Worm (Caenorhabditis elegans) whole organism, early embryonic: ENCODE measurements around the gene fbxa-9.
A peak's percentile ranks its signal among the peaks of the same experiment; 100 is the strongest.

ENCODE experiments used
- B0310.2 ChIP-seq: sonication (generic microtip); optimal IDR thresholded peaks from 2 replicates; lab custom pipeline; 2016; ENCODE audit warnings: mild to moderate bottlenecking, missing genetic modification characterization, missing compliant biosample characterization
- F13C5.2 ChIP-seq: sonication (generic microtip); optimal IDR thresholded peaks from 2 replicates; lab custom pipeline; 2017; ENCODE audit warnings: mild to moderate bottlenecking, missing genetic modification characterization, inconsistent platforms, missing compliant biosample characterization
- aly-1 ChIP-seq: sonication (generic microtip); optimal IDR thresholded peaks from 2 replicates; lab custom pipeline; 2016; ENCODE audit warnings: missing genetic modification characterization, missing compliant biosample characterization
- ama-1 ChIP-seq: fragments of 150-350 bp; optimal IDR thresholded peaks from 2 replicates; lab custom pipeline; 2014
- ceh-13 ChIP-seq: fragments of 200-800 bp; sonication (Bioruptor generic); optimal IDR thresholded peaks from 2 replicates; lab custom pipeline; 2018; ENCODE audit warnings: mild to moderate bottlenecking, missing genetic modification characterization, missing compliant biosample characterization
- ceh-36 ChIP-seq: sonication (generic microtip); optimal IDR thresholded peaks from 2 replicates; lab custom pipeline; 2016; ENCODE audit warnings: missing genetic modification characterization, inconsistent platforms, missing compliant biosample characterization
- ets-7 ChIP-seq: sonication (generic microtip); optimal IDR thresholded peaks from 2 replicates; lab custom pipeline; 2016; ENCODE audit warnings: missing genotype, missing genetic modification characterization, missing compliant biosample characterization
- flt-1 ChIP-seq: fragments of 200-800 bp; sonication (Bioruptor generic); IDR thresholded peaks from 2 replicates; pipeline ENCODE4 v1.3.6; 2022; ENCODE audit warnings: missing genetic modification characterization, missing compliant biosample characterization
- hmbx-1 ChIP-seq: sonication (generic microtip); optimal IDR thresholded peaks from 2 replicates; lab custom pipeline; 2016; ENCODE audit warnings: mild to moderate bottlenecking, missing genetic modification characterization, missing compliant biosample characterization
- hmg-4 ChIP-seq: fragments of 200-800 bp; sonication (Bioruptor generic); optimal IDR thresholded peaks from 2 replicates; lab custom pipeline; 2018; ENCODE audit warnings: mild to moderate bottlenecking, missing genetic modification characterization, missing compliant biosample characterization
- hnd-1 ChIP-seq: sonication (generic microtip); optimal IDR thresholded peaks from 2 replicates; lab custom pipeline; 2016; ENCODE audit warnings: missing genetic modification characterization, missing compliant biosample characterization
- pes-1 ChIP-seq: fragments of 200-800 bp; sonication (Bioruptor generic); IDR thresholded peaks from 2 replicates; pipeline ENCODE4 v1.3.6; 2022; ENCODE audit warnings: missing genetic modification reagents, missing genetic modification characterization, missing compliant biosample characterization
- scrt-1 ChIP-seq: fragments of 200-800 bp; sonication (Bioruptor generic); IDR thresholded peaks from 2 replicates; pipeline ENCODE4 v1.3.6; 2022; ENCODE audit warnings: missing genetic modification characterization, missing compliant biosample characterization
- sea-1 ChIP-seq: fragments of 200-800 bp; sonication (Bioruptor generic); conservative IDR thresholded peaks from 2 replicates; pipeline ENCODE4 v1.3.6; 2022; ENCODE audit warnings: missing genetic modification characterization, missing compliant biosample characterization
- tbx-11 ChIP-seq: fragments of 200-800 bp; sonication (Bioruptor generic); IDR thresholded peaks from 2 replicates; pipeline ENCODE4 v1.3.6; 2022; ENCODE audit warnings: missing genetic modification characterization, missing compliant biosample characterization
- tbx-37 ChIP-seq: fragments of 200-800 bp; sonication (Bioruptor generic); conservative IDR thresholded peaks from 2 replicates; pipeline ENCODE4 v1.3.6; 2022; ENCODE audit warnings: missing genetic modification reagents, missing genetic modification characterization, missing compliant biosample characterization
- tra-4 ChIP-seq: sonication (generic microtip); optimal IDR thresholded peaks from 2 replicates; lab custom pipeline; 2017; ENCODE audit warnings: missing genetic modification characterization, missing compliant biosample characterization

Gene fbxa-9

ce11 chrIII:2304149-2304548, 37.7 kb downstream of the fbxa-9 start:
- TF ChIP-seq B0310.2 (no peak), ceh-13 (GFP tag; lab: Kevin White, UChicago) (no peak), tbx-11 (no peak), hmbx-1 (no peak), sea-1 (GFP tag; lab: Robert Waterston, UW) (no peak), aly-1 (tag; lab: Kevin White, UChicago) (no peak), flt-1 (GFP tag; lab: Robert Waterston, UW) (no peak), hnd-1 (tag; lab: Kevin White, UChicago) (no peak), hmg-4 (GFP tag; lab: Kevin White, UChicago) (no peak), ama-1 (no peak), tra-4 (tag; lab: Kevin White, UChicago) (no peak), pes-1 (GFP tag; lab: Robert Waterston, UW) (no peak), scrt-1 (GFP tag; lab: Robert Waterston, UW) (no peak)

- peak; percentile 69 for TF ChIP-seq hmg-4 (GFP tag; lab: Kevin White, UChicago)
- peak; percentile 54 for TF ChIP-seq aly-1 (tag; lab: Kevin White, UChicago)
- no peak for TF ChIP-seq ceh-36 (tag; lab: Kevin White, UChicago)
These were observed 38.4 kb downstream of the fbxa-9 start, which contains the start of gene Y54F10BM.9 for ce11 chrIII:2304867-2305266. Gene Y54F10BM.9 (minus strand): TSS chrIII:2304927.

ce11 chrIII:2308026-2308425, 41.6 kb downstream of the fbxa-9 start, which contains the start of the genes fbxa-1 and Y54F10BM.20:
Gene fbxa-1 (minus strand): TSS chrIII:2308126.
Gene Y54F10BM.20 (plus strand): TSS chrIII:2308256.
- no peak for TF ChIP-seq B0310.2
- no peak for TF ChIP-seq hmg-4 (GFP tag; lab: Kevin White, UChicago)
- TF ChIP-seq ets-7 (tag; lab: Kevin White, UChicago): no peak

ce11 chrIII:2310996-2311395, 44.5 kb downstream of the fbxa-9 start:
- TF ChIP-seq ceh-36 (tag; lab: Kevin White, UChicago) (no peak), tbx-11 (no peak), tra-4 (tag; lab: Kevin White, UChicago) (no peak), aly-1 (tag; lab: Kevin White, UChicago) (no peak), F13C5.2 (tag; lab: Kevin White, UChicago) (no peak), ets-7 (tag; lab: Kevin White, UChicago) (no peak), hmbx-1 (no peak), ama-1 (no peak), hnd-1 (tag; lab: Kevin White, UChicago) (no peak), tbx-37 (GFP tag; lab: Robert Waterston, UW) (no peak), scrt-1 (GFP tag; lab: Robert Waterston, UW) (no peak), B0310.2 (no peak), ceh-13 (GFP tag; lab: Kevin White, UChicago) (no peak), pes-1 (GFP tag; lab: Robert Waterston, UW) (no peak), hmg-4 (GFP tag; lab: Kevin White, UChicago) (no peak), sea-1 (GFP tag; lab: Robert Waterston, UW) (no peak), flt-1 (GFP tag; lab: Robert Waterston, UW) (no peak)

- TF ChIP-seq scrt-1 (GFP tag; lab: Robert Waterston, UW) (no peak), ceh-13 (GFP tag; lab: Kevin White, UChicago) (no peak), F13C5.2 (tag; lab: Kevin White, UChicago) (no peak), hnd-1 (tag; lab: Kevin White, UChicago) (no peak), flt-1 (GFP tag; lab: Robert Waterston, UW) (no peak), ama-1 (no peak), hmbx-1 (no peak), ceh-36 (tag; lab: Kevin White, UChicago) (no peak), tbx-11 (no peak), sea-1 (GFP tag; lab: Robert Waterston, UW) (no peak)
These were observed 47.6 kb downstream of the fbxa-9 start, which contains the start of the genes fbxa-66 and iffb-1 for ce11 chrIII:2313985-2314494. Gene fbxa-66 (minus strand): TSS chrIII:2314035. Gene iffb-1 (plus strand): TSS chrIII:2314436.

- TF ChIP-seq aly-1 (tag; lab: Kevin White, UChicago): peak; percentile 24
- no peak for TF ChIP-seq ama-1
- TF ChIP-seq hnd-1 (tag; lab: Kevin White, UChicago): peak; percentile 4
These were observed 48.2 kb downstream of the fbxa-9 start for ce11 chrIII:2314678-2315077.

- TF ChIP-seq hmg-4 (GFP tag; lab: Kevin White, UChicago) (no peak), flt-1 (GFP tag; lab: Robert Waterston, UW) (no peak), tbx-37 (GFP tag; lab: Robert Waterston, UW) (no peak), pes-1 (GFP tag; lab: Robert Waterston, UW) (no peak), ceh-36 (tag; lab: Kevin White, UChicago) (no peak), sea-1 (GFP tag; lab: Robert Waterston, UW) (no peak), hmbx-1 (no peak), ceh-13 (GFP tag; lab: Kevin White, UChicago) (no peak), tbx-11 (no peak), B0310.2 (no peak), tra-4 (tag; lab: Kevin White, UChicago) (no peak), hnd-1 (tag; lab: Kevin White, UChicago) (no peak), aly-1 (tag; lab: Kevin White, UChicago) (no peak), F13C5.2 (tag; lab: Kevin White, UChicago) (no peak), ama-1 (no peak), ets-7 (tag; lab: Kevin White, UChicago) (no peak), scrt-1 (GFP tag; lab: Robert Waterston, UW) (no peak)
These were observed 50.0 kb downstream of the fbxa-9 start for ce11 chrIII:2316439-2316838.
